Worm (Caenorhabditis elegans): ENCODE results near the gene col-149.
A peak's percentile ranks its signal among the peaks of the same experiment; 100 is the strongest.

col-149 gene

DNA sequence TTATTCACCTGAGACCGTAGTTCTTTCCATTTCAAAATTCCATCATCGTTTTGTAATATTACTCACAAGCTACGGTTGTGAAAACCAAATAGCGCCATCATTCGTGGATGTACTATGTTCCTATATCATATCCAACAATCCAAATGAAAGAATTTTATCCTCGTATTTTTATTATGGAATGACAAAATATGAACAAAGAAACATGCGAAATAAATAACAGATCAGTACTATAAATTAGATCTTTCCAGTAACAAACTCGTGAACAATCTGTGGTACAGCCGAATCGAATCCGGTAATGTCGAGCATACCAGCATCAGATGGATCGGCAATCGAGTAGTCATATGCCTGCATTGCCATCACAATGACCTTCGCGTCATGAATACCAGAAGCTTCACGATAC lies 40.0 kb downstream of the col-149 start:
- TF ChIP-seq ztf-22 (GFP tag; optimal IDR thresholded peaks at IDR 0.05), result no peak
- no peak for TF ChIP-seq ceh-100 (GFP tag; IDR thresholded peaks at IDR 0.05)
- TF ChIP-seq F55B11.4 (tag; optimal IDR thresholded peaks at IDR 0.05; ENCODE audit: borderline replicate concordance, insufficient read depth), result no peak
- TF ChIP-seq nhr-120 (GFP tag; IDR thresholded peaks at IDR 0.05), result no peak
- TF ChIP-seq cebp-1 (GFP tag; IDR thresholded peaks at IDR 0.05), result no peak; the same call in 1 of the 2 replicates
- TF ChIP-seq cebp-1 (tag; optimal IDR thresholded peaks at IDR 0.05), result peak; percentile 24
- peak; percentile 25 for TF ChIP-seq him-1 (tag; optimal IDR thresholded peaks at IDR 0.05)
- TF ChIP-seq Y79H2A.3 (GFP tag; conservative IDR thresholded peaks at IDR 0.05), result no peak
- TF ChIP-seq B0336.3 (GFP tag; IDR thresholded peaks at IDR 0.05), result peak; percentile 53; the same call in 1 of the 2 replicates
- no peak for TF ChIP-seq tbp1 (GFP tag; optimal IDR thresholded peaks at IDR 0.05)
- TF ChIP-seq hlh-26 (GFP tag; conservative IDR thresholded peaks at IDR 0.05), result no peak
- TF ChIP-seq ama-1 (optimal IDR thresholded peaks at IDR 0.05), result no peak
- TF ChIP-seq ama-1 (GFP tag; optimal IDR thresholded peaks at IDR 0.05), result peak in 1 of 2 experiments; percentile 64
- TF ChIP-seq C06A6.2 (GFP tag; conservative IDR thresholded peaks at IDR 0.05), result no peak
- no peak for TF ChIP-seq F39B2.1 (GFP tag; IDR thresholded peaks at IDR 0.05)
- TF ChIP-seq F49E8.2 (tag; optimal IDR thresholded peaks at IDR 0.05; ENCODE audit: insufficient read depth), result peak; percentile 10
- no peak for TF ChIP-seq aptf-2 (GFP tag; conservative IDR thresholded peaks at IDR 0.05)
- no peak for TF ChIP-seq ztf-6 (GFP tag; IDR thresholded peaks at IDR 0.05)
- TF ChIP-seq nhr-179 (tag; optimal IDR thresholded peaks at IDR 0.05), result no peak
- TF ChIP-seq snpc-1.3 (tag; optimal IDR thresholded peaks at IDR 0.05; ENCODE audit: insufficient read depth), result no peak
- TF ChIP-seq dox-1 (GFP tag; IDR thresholded peaks at IDR 0.05), result no peak
- TF ChIP-seq madf-8 (GFP tag; conservative IDR thresholded peaks at IDR 0.05), result no peak
- TF ChIP-seq Y56A3A.18 (GFP tag; IDR thresholded peaks at IDR 0.05), result peak; percentile 44; the same call in 1 of the 2 replicates
- TF ChIP-seq madf-6 (GFP tag; IDR thresholded peaks at IDR 0.05), result 0 out of 2 replicates have a peak, but pooled peaks have one; percentile 11
- no peak for TF ChIP-seq hmg-20 (GFP tag; IDR thresholded peaks at IDR 0.05)
- TF ChIP-seq lag-1 (GFP tag; IDR thresholded peaks at IDR 0.05), result no peak
- TF ChIP-seq attf-5 (GFP tag; optimal IDR thresholded peaks at IDR 0.05), result no peak
- peak; percentile 67; the same call in 1 of the 2 replicates for TF ChIP-seq Y95B8A.8 (GFP tag; IDR thresholded peaks at IDR 0.05)
- no peak for TF ChIP-seq pha-4 (tag; optimal IDR thresholded peaks at IDR 0.05)

DNA sequence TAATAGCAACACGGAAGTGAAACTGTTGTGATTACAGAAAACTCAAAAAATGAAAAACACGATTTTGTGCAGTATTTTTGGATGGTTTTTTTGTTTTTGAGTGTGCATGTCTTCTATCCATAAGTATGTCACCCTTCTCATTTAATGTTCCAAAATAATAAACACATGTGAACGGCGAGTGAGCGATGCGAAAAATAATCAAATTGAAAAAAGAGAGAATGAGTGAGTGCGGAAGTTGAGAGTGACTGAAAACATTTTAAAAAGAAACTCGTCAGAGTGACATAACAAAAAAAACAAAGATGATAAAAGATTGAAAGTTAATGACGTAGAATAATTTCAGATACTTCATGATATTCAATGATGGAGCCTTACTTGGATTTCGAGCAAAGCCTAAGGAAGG lies 43.2 kb downstream of the col-149 start:
- TF ChIP-seq nhr-90 (tag; optimal IDR thresholded peaks at IDR 0.05), result no peak
- no peak for TF ChIP-seq madf-3 (GFP tag; IDR thresholded peaks at IDR 0.05)
- no peak for TF ChIP-seq Y53G8AR.9 (GFP tag; conservative IDR thresholded peaks at IDR 0.05)
- TF ChIP-seq ama-1 (optimal IDR thresholded peaks at IDR 0.05), result no peak
- no peak for TF ChIP-seq ama-1 (GFP tag; optimal IDR thresholded peaks at IDR 0.05)
- TF ChIP-seq madf-8 (GFP tag; conservative IDR thresholded peaks at IDR 0.05), result no peak
- TF ChIP-seq sptf-2 (GFP tag; optimal IDR thresholded peaks at IDR 0.05), result no peak
- TF ChIP-seq F23B12.7 (tag; optimal IDR thresholded peaks at IDR 0.05; ENCODE audit: insufficient read depth), result no peak
- TF ChIP-seq hlh-12 (tag; optimal IDR thresholded peaks at IDR 0.05), result no peak
- no peak for TF ChIP-seq bed-1 (GFP tag; IDR thresholded peaks at IDR 0.05)
- TF ChIP-seq T07F8.4 (tag; optimal IDR thresholded peaks at IDR 0.05), result no peak
- TF ChIP-seq ekl-4 (GFP tag; IDR thresholded peaks at IDR 0.05), result no peak
- TF ChIP-seq nfyb-1 (GFP tag; IDR thresholded peaks at IDR 0.05), result no peak
- no peak for TF ChIP-seq snpc-4 (GFP tag; optimal IDR thresholded peaks at IDR 0.05)
- TF ChIP-seq snpc-4 (tag; optimal IDR thresholded peaks at IDR 0.05), result no peak
- no peak for TF ChIP-seq ceh-27 (GFP tag; optimal IDR thresholded peaks at IDR 0.05)
- TF ChIP-seq hmg-20 (GFP tag; IDR thresholded peaks at IDR 0.05), result no peak
- no peak for TF ChIP-seq D2030.7 (GFP tag; IDR thresholded peaks at IDR 0.05)
- no peak for TF ChIP-seq F55B11.4 (tag; optimal IDR thresholded peaks at IDR 0.05; ENCODE audit: borderline replicate concordance, insufficient read depth)
- TF ChIP-seq him-1 (tag; optimal IDR thresholded peaks at IDR 0.05), result no peak
- no peak for TF ChIP-seq unc-130 (GFP tag; optimal IDR thresholded peaks at IDR 0.05)
- no peak for TF ChIP-seq sea-2 (GFP tag; IDR thresholded peaks at IDR 0.05)
